Worm (Caenorhabditis elegans): Measurements from ENCODE around the gene srd-2.

The srd-2 gene

ce11 chrII:10187808-10188207 is at the start of gene srd-2:
TSS of gene srd-2 (minus strand) at chrII:10187908.
- no peak for TF ChIP-seq zag-1 (tag; optimal IDR thresholded peaks at IDR 0.05)
- TF ChIP-seq mdl-1 (tag; optimal IDR thresholded peaks at IDR 0.05) = no peak
- TF ChIP-seq lin-39 (tag; optimal IDR thresholded peaks at IDR 0.05) = no peak

- TF ChIP-seq hmg-11 (tag; optimal IDR thresholded peaks at IDR 0.05) (no peak), lin-39 (tag; optimal IDR thresholded peaks at IDR 0.05) (no peak), mdl-1 (tag; optimal IDR thresholded peaks at IDR 0.05) (no peak), nfya-1 (tag; optimal IDR thresholded peaks at IDR 0.05; ENCODE audit: insufficient read depth) (no peak), tbx-2 (tag; optimal IDR thresholded peaks at IDR 0.05) (no peak), eor-1 (tag; optimal IDR thresholded peaks at IDR 0.05) (no peak), ztf-4 (tag; optimal IDR thresholded peaks at IDR 0.05) (no peak), ceh-28 (tag; optimal IDR thresholded peaks at IDR 0.05) (no peak), ceh-9 (tag; optimal IDR thresholded peaks at IDR 0.05) (no peak), fkh-2 (tag; optimal IDR thresholded peaks at IDR 0.05) (no peak), elt-3 (tag; optimal IDR thresholded peaks at IDR 0.05) (no peak), ama-1 (optimal IDR thresholded peaks at IDR 0.05) (no peak), lin-15B (tag; optimal IDR thresholded peaks at IDR 0.05) (no peak), nhr-28 (tag; optimal IDR thresholded peaks at IDR 0.05) (no peak), elt-2 (tag; optimal IDR thresholded peaks at IDR 0.05) (no peak), nhr-67 (tag; optimal IDR thresholded peaks at IDR 0.05) (no peak), mml-1 (tag; optimal IDR thresholded peaks at IDR 0.05) (no peak), zag-1 (tag; optimal IDR thresholded peaks at IDR 0.05) (no peak), R02D3.7 (tag; optimal IDR thresholded peaks at IDR 0.05) (no peak), aly-2 (tag; optimal IDR thresholded peaks at IDR 0.05) (no peak)
These were observed 46.7 kb upstream of the srd-2 start, which contains the start of gene ubxn-5 for ce11 chrII:10234398-10234797. TSS of gene ubxn-5 (minus strand) at chrII:10234498.

ce11 chrII:10231874-10232273 is 44.2 kb upstream of the srd-2 start:
- TF ChIP-seq daf-12 (tag; optimal IDR thresholded peaks at IDR 0.05) (no peak), elt-2 (tag; optimal IDR thresholded peaks at IDR 0.05) (peak; percentile 60), pha-4 (tag; optimal IDR thresholded peaks at IDR 0.05) (peak; percentile 15), nfya-1 (tag; optimal IDR thresholded peaks at IDR 0.05; ENCODE audit: insufficient read depth) (no peak)

DNA sequence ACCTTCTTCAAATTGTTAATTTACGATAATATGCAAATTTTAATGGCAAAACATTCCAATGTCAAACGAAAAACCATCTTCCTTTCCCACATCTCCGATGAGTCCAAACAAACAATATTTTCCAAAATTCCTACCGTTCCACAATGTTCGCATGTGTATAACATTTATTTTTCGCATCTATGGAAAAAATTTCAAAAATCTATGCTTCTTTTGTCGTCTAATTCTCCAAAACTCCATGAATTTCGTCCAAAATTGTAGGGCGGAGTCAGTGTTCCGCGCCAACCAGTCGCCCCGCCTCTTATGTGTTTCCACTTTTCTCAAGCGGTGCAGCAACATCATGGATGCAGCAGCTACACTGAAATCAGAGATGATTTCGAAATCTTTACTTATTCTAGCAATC is 43.3 kb upstream of the srd-2 start, which contains the start of gene T01E8.8:
T01E8.8 (plus strand) TSS at position 301 of the 400 bp plus-strand sequence.
- no peak for TF ChIP-seq ceh-9 (tag; optimal IDR thresholded peaks at IDR 0.05)
- no peak for TF ChIP-seq unc-39 (tag; optimal IDR thresholded peaks at IDR 0.05)
- no peak for TF ChIP-seq nhr-67 (tag; optimal IDR thresholded peaks at IDR 0.05)
- no peak for TF ChIP-seq nhr-237 (tag; optimal IDR thresholded peaks at IDR 0.05)

- TF ChIP-seq unc-62 (GFP tag; optimal IDR thresholded peaks at IDR 0.05) (no peak), nhr-11 (tag; optimal IDR thresholded peaks at IDR 0.05) (no peak), nhr-237 (tag; optimal IDR thresholded peaks at IDR 0.05) (no peak), zag-1 (tag; optimal IDR thresholded peaks at IDR 0.05) (no peak), mml-1 (tag; optimal IDR thresholded peaks at IDR 0.05) (no peak), nhr-25 (tag; optimal IDR thresholded peaks at IDR 0.05) (no peak), sea-2 (GFP tag; optimal IDR thresholded peaks at IDR 0.05) (no peak), nhr-77 (tag; optimal IDR thresholded peaks at IDR 0.05) (no peak), ceh-28 (tag; optimal IDR thresholded peaks at IDR 0.05) (no peak), nhr-76 (tag; optimal IDR thresholded peaks at IDR 0.05) (no peak), snpc-4 (tag; optimal IDR thresholded peaks at IDR 0.05) (no peak), elt-2 (tag; optimal IDR thresholded peaks at IDR 0.05) (no peak), ZK546.5 (tag; optimal IDR thresholded peaks at IDR 0.05) (no peak), nhr-23 (tag; optimal IDR thresholded peaks at IDR 0.05) (no peak), R02D3.7 (tag; optimal IDR thresholded peaks at IDR 0.05) (no peak), lin-39 (tag; optimal IDR thresholded peaks at IDR 0.05) (no peak), tbx-2 (tag; optimal IDR thresholded peaks at IDR 0.05) (no peak)
These were observed 39.3 kb upstream of the srd-2 start, which contains the start of gene srh-135 for ce11 chrII:10227030-10227429. TSS of gene srh-135 (minus strand) at chrII:10227130.

DNA sequence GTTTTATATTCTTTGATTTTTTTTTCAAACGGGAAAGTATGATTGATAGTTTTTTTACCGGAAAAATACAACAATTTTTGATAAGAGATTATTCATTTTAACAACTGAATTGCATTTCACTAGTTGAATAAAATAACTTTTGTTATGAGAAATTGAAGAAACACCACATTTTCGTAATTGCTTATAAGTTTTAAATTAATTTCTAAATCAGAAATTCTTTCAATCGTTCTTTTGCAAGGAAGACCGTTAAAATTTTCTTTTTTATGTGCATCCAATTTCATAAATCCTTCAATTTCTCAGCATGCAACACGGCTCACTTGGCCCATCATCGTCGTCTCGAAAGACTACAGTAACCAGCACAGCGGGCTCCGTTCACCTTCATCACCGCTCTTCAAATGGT is 34.9 kb upstream of the srd-2 start, which contains the start of gene plc-3:
plc-3 (plus strand) TSS at position 301 of the 400 bp plus-strand sequence.
- TF ChIP-seq jun-1 (tag; optimal IDR thresholded peaks at IDR 0.05) (no peak), unc-62 (GFP tag; optimal IDR thresholded peaks at IDR 0.05) (no peak), nhr-12 (tag; optimal IDR thresholded peaks at IDR 0.05) (no peak), nhr-43 (tag; optimal IDR thresholded peaks at IDR 0.05; ENCODE audit: poor library complexity, severe bottlenecking) (no peak)

Measured in whole organism, L3 larva.